Worm (Caenorhabditis elegans) whole organism, L4/young adult: ENCODE measurements around the gene cyp-25A2.

Experiments used
- W03F9.2 ChIP-seq: fragments of 150-350 bp; optimal IDR thresholded peaks from 2 replicates; lab custom pipeline; 2014; ENCODE audit warnings: missing biosample characterization, missing genetic modification characterization
- dao-5 ChIP-seq: sonication (generic microtip); optimal IDR thresholded peaks from 2 replicates; lab custom pipeline; 2016; ENCODE audit warnings: missing genotype, missing genetic modification characterization, moderate library complexity, missing compliant biosample characterization
- him-1 ChIP-seq: sonication (generic microtip); optimal IDR thresholded peaks from 2 replicates; lab custom pipeline; 2016; ENCODE audit warnings: missing genotype, missing genetic modification reagents, missing genetic modification characterization, missing compliant biosample characterization

ce11 chrIII:3869292-3869781 lies 34.3 kb downstream of the cyp-25A2 start:
- peak; percentile 66 for TF ChIP-seq W03F9.2
- no peak for TF ChIP-seq him-1 (tag; lab: Kevin White, UChicago)
- TF ChIP-seq dao-5: peak; percentile 49
